Fruit fly (Drosophila melanogaster) whole organism, embryonic: ENCODE results near the gene Vm26Ac.
A peak's percentile ranks its signal among the peaks of the same experiment; 100 is the strongest.

Experiments
- Abd-B ChIP-seq: fragments of 200-800 bp; sonication (Bioruptor generic); optimal IDR thresholded peaks from 2 replicates; lab custom pipeline; 2018; ENCODE audit warnings: missing biosample characterization, mild to moderate bottlenecking, missing genetic modification characterization, moderate library complexity
- Ada2b ChIP-seq: fragments of 200-800 bp; sonication (Bioruptor generic); IDR thresholded peaks from 2 replicates; pipeline ENCODE4 v1.3.6; 2022; ENCODE audit warnings: missing biosample characterization, missing genetic modification characterization
- CG11696 ChIP-seq: fragments of 200-800 bp; sonication (Bioruptor generic); IDR thresholded peaks from 2 replicates; pipeline ENCODE4 v1.3.6; 2022; ENCODE audit warnings: missing biosample characterization, missing genetic modification characterization
- CG12071 ChIP-seq: fragments of 200-800 bp; sonication (Bioruptor generic); optimal IDR thresholded peaks from 3 replicates; lab custom pipeline; 2018; ENCODE audit warnings: missing biosample characterization, mild to moderate bottlenecking, missing genetic modification characterization
- CG12299 ChIP-seq: fragments of 200-800 bp; sonication (Bioruptor generic); optimal IDR thresholded peaks from 2 replicates; lab custom pipeline; 2018; ENCODE audit warnings: missing biosample characterization, mild to moderate bottlenecking, missing genetic modification characterization
- CG15269 ChIP-seq: fragments of 200-800 bp; sonication (Bioruptor generic); optimal IDR thresholded peaks from 2 replicates; lab custom pipeline; 2018; ENCODE audit warnings: missing biosample characterization, mild to moderate bottlenecking, missing genetic modification characterization, moderate library complexity
- CG1602 ChIP-seq: fragments of 200-800 bp; sonication (Bioruptor generic); optimal IDR thresholded peaks from 3 replicates; lab custom pipeline; 2016; ENCODE audit warnings: missing biosample characterization, missing genetic modification characterization
- CG17361 ChIP-seq: fragments of 200-800 bp; sonication (Bioruptor generic); IDR thresholded peaks from 3 replicates; pipeline ENCODE4 v1.3.6; 2022; ENCODE audit warnings: missing biosample characterization, missing genetic modification characterization
- CG18619 ChIP-seq: fragments of 200-800 bp; sonication (Bioruptor generic); optimal IDR thresholded peaks from 3 replicates; lab custom pipeline; 2017; ENCODE audit warnings: missing biosample characterization, mild to moderate bottlenecking, missing genetic modification characterization
- CG2712 ChIP-seq: fragments of 200-800 bp; optimal IDR thresholded peaks from 3 replicates; lab custom pipeline; 2019; ENCODE audit warnings: missing biosample characterization, mild to moderate bottlenecking, missing genetic modification characterization, moderate library complexity
- CG30403 ChIP-seq: fragments of 200-800 bp; sonication (Bioruptor generic); optimal IDR thresholded peaks from 3 replicates; lab custom pipeline; 2016; ENCODE audit warnings: missing biosample characterization, missing genetic modification characterization
- CG32767 ChIP-seq: fragments of 200-800 bp; sonication (Bioruptor generic); IDR thresholded peaks from 2 replicates; pipeline ENCODE4 v1.3.6; 2022; ENCODE audit warnings: missing biosample characterization, missing genetic modification characterization
- CG3847 ChIP-seq: fragments of 200-800 bp; sonication (Bioruptor generic); IDR thresholded peaks from 2 replicates; pipeline ENCODE4 v1.3.6; 2022; ENCODE audit warnings: missing biosample characterization, missing genetic modification characterization
- CG3995 ChIP-seq: fragments of 200-800 bp; sonication (Bioruptor generic); optimal IDR thresholded peaks from 3 replicates; lab custom pipeline; 2016; ENCODE audit warnings: missing biosample characterization, missing genetic modification characterization
- CG4424 ChIP-seq: fragments of 200-800 bp; sonication (Bioruptor generic); optimal IDR thresholded peaks from 3 replicates; lab custom pipeline; 2016; ENCODE audit warnings: missing biosample characterization, missing genetic modification characterization
- CG7357 ChIP-seq: fragments of 200-800 bp; sonication (Bioruptor generic); IDR thresholded peaks from 3 replicates; pipeline ENCODE4 v1.3.6; 2022; ENCODE audit warnings: missing biosample characterization, missing genetic modification characterization
- CG7556 ChIP-seq: fragments of 200-800 bp; sonication (Bioruptor generic); optimal IDR thresholded peaks from 2 replicates; lab custom pipeline; 2017; ENCODE audit warnings: missing biosample characterization, mild to moderate bottlenecking, missing genetic modification characterization
- CG8765 ChIP-seq: fragments of 200-800 bp; sonication (Bioruptor generic); IDR thresholded peaks from 2 replicates; pipeline ENCODE4 v1.3.6; 2022; ENCODE audit warnings: missing biosample characterization, missing genetic modification characterization
- CG8944 ChIP-seq: fragments of 200-800 bp; sonication (Bioruptor generic); optimal IDR thresholded peaks from 3 replicates; lab custom pipeline; 2016; ENCODE audit warnings: missing biosample characterization, missing genetic modification characterization
- CoRest ChIP-seq: fragments of 200-800 bp; sonication (Bioruptor generic); optimal IDR thresholded peaks from 3 replicates; lab custom pipeline; 2018; ENCODE audit warnings: missing biosample characterization, mild to moderate bottlenecking, missing genetic modification characterization, moderate library complexity
- Eip74EF ChIP-seq, 2 experiments: fragments of 200-800 bp in 1 of 2; fragments of >200 bp in 1 of 2; sonication (Bioruptor generic) in 1 of 2; optimal IDR thresholded peaks; 2 replicates each; lab custom pipeline; 2017 to 2019; ENCODE audit warnings: missing biosample characterization in 2 of 2, missing genetic modification characterization in 2 of 2, mild to moderate bottlenecking in 1 of 2, moderate library complexity in 1 of 2
- Fer2 ChIP-seq: fragments of 200-800 bp; sonication (Bioruptor generic); optimal IDR thresholded peaks from 2 replicates; lab custom pipeline; 2018; ENCODE audit warnings: missing biosample characterization, mild to moderate bottlenecking, missing genetic modification characterization, moderate library complexity
- Kr ChIP-seq: fragments of 200-800 bp; sonication (Bioruptor generic); optimal IDR thresholded peaks from 2 replicates; lab custom pipeline; 2017; ENCODE audit warnings: missing biosample characterization, mild to moderate bottlenecking, missing genetic modification characterization
- Med ChIP-seq: fragments of 200-800 bp; sonication (Bioruptor generic); peaks from one replicate; lab custom pipeline; 2016; ENCODE audit warnings: missing biosample characterization, missing genetic modification characterization, mild to moderate bottlenecking, inconsistent platforms, moderate library complexity
- PHDP ChIP-seq: fragments of 200-800 bp; sonication (Bioruptor generic); optimal IDR thresholded peaks from 3 replicates; lab custom pipeline; 2018; ENCODE audit warnings: missing biosample characterization, mild to moderate bottlenecking, missing genetic modification characterization, moderate library complexity
- Rfx ChIP-seq: fragments of 200-800 bp; sonication (Bioruptor generic); IDR thresholded peaks from 2 replicates; pipeline ENCODE4 v1.3.6; 2022; ENCODE audit warnings: missing biosample characterization, missing genetic modification characterization
- Trl ChIP-seq, 3 experiments: fragments of >200 bp in 2 of 3; fragments of 200-800 bp in 1 of 3; sonication (Bioruptor generic) in 1 of 3; optimal IDR thresholded peaks; 2 replicates in 1 of 3; 3 replicates in 2 of 3; lab custom pipeline; 2016 to 2017; ENCODE audit warnings: missing biosample characterization in 1 of 3, missing genetic modification characterization in 1 of 3
- YL-1 ChIP-seq: fragments of 200-800 bp; sonication (Bioruptor generic); optimal IDR thresholded peaks from 3 replicates; lab custom pipeline; 2017; ENCODE audit warnings: missing biosample characterization, mild to moderate bottlenecking, missing genetic modification characterization
- al ChIP-seq: fragments of 200-800 bp; sonication (Bioruptor generic); IDR thresholded peaks from 2 replicates; pipeline ENCODE4 v1.3.6; 2022; ENCODE audit warnings: missing biosample characterization, missing genetic modification characterization
- ara ChIP-seq: fragments of 200-800 bp; sonication (Bioruptor generic); IDR thresholded peaks from 2 replicates; pipeline ENCODE4 v1.3.6; 2022; ENCODE audit warnings: missing biosample characterization, missing genetic modification characterization
- cad ChIP-seq: fragments of >200 bp; optimal IDR thresholded peaks from 2 replicates; lab custom pipeline; 2017; ENCODE audit warnings: missing biosample characterization, missing genetic modification characterization
- cwo ChIP-seq: fragments of 200-800 bp; sonication (Bioruptor generic); optimal IDR thresholded peaks from 3 replicates; lab custom pipeline; 2017; ENCODE audit warnings: missing biosample characterization, missing genetic modification characterization, mild to moderate bottlenecking, moderate library complexity, missing genetic modification reagents
- ewg ChIP-seq: fragments of 200-800 bp; sonication (Bioruptor generic); optimal IDR thresholded peaks from 3 replicates; lab custom pipeline; 2017; ENCODE audit warnings: mild to moderate bottlenecking, missing biosample characterization, missing genetic modification reagents, missing genetic modification characterization
- gfzf ChIP-seq: fragments of 200-800 bp; sonication (Bioruptor generic); optimal IDR thresholded peaks from 2 replicates; lab custom pipeline; 2016; ENCODE audit warnings: missing biosample characterization, mild to moderate bottlenecking, missing genetic modification characterization, moderate library complexity
- inv ChIP-seq: fragments of 200-800 bp; sonication (Bioruptor generic); IDR thresholded peaks from 2 replicates; pipeline ENCODE4 v1.3.6; 2022; ENCODE audit warnings: missing biosample characterization, missing genetic modification characterization; ENCODE audit not compliant: partially characterized antibody
- klu ChIP-seq: fragments of 200-800 bp; sonication (Bioruptor generic); IDR thresholded peaks from 2 replicates; pipeline ENCODE4 v1.3.6; 2022; ENCODE audit warnings: missing biosample characterization, missing genetic modification characterization
- knrl ChIP-seq: fragments of 200-800 bp; sonication (Bioruptor generic); IDR thresholded peaks from 3 replicates; pipeline ENCODE4 v1.3.6; 2022; ENCODE audit warnings: missing biosample characterization, missing genetic modification characterization; ENCODE audit not compliant: partially characterized antibody
- lov ChIP-seq, 2 experiments: fragments of 200-800 bp in 1 of 2; fragments of >200 bp in 1 of 2; sonication (Bioruptor generic) in 1 of 2; IDR thresholded peaks in 1 of 2; optimal IDR thresholded peaks in 1 of 2; 2 replicates in 1 of 2; 3 replicates in 1 of 2; pipeline versions ENCODE4 v1.3.6 to Lab custom; 2017 to 2022; ENCODE audit warnings: missing biosample characterization in 1 of 2, missing genetic modification characterization in 1 of 2
- nmo ChIP-seq: fragments of 200-800 bp; sonication (Bioruptor generic); optimal IDR thresholded peaks from 2 replicates; lab custom pipeline; 2018; ENCODE audit warnings: missing biosample characterization, mild to moderate bottlenecking, missing genetic modification characterization, moderate library complexity
- sim ChIP-seq: fragments of 200-800 bp; sonication (Bioruptor generic); IDR thresholded peaks from 2 replicates; pipeline ENCODE4 v1.3.6; 2022; ENCODE audit warnings: missing biosample characterization, missing genetic modification characterization
- slbo ChIP-seq: fragments of 200-800 bp; sonication (Bioruptor generic); IDR thresholded peaks from 2 replicates; pipeline ENCODE4 v1.3.6; 2022; ENCODE audit warnings: missing biosample characterization, missing genetic modification characterization
- sqz ChIP-seq: fragments of 200-800 bp; sonication (Bioruptor generic); optimal IDR thresholded peaks from 3 replicates; lab custom pipeline; 2018; ENCODE audit warnings: missing biosample characterization, mild to moderate bottlenecking, missing genetic modification characterization
- ssp ChIP-seq: fragments of 200-800 bp; sonication (Bioruptor generic); IDR thresholded peaks from 2 replicates; pipeline ENCODE4 v1.3.6; 2022; ENCODE audit warnings: missing biosample characterization, missing genetic modification characterization
- tx ChIP-seq: fragments of 200-800 bp; sonication (Bioruptor generic); optimal IDR thresholded peaks from 2 replicates; lab custom pipeline; 2016; ENCODE audit warnings: missing biosample characterization, missing genetic modification characterization
- vnd ChIP-seq: fragments of 200-800 bp; sonication (Bioruptor generic); IDR thresholded peaks from 3 replicates; pipeline ENCODE4 v1.3.6; 2022; ENCODE audit warnings: missing biosample characterization, missing genetic modification characterization; ENCODE audit not compliant: partially characterized antibody
- yki ChIP-seq: fragments of >200 bp; optimal IDR thresholded peaks from 3 replicates; lab custom pipeline; 2018
- z ChIP-seq: fragments of 200-800 bp; sonication (Bioruptor generic); IDR thresholded peaks from 3 replicates; pipeline ENCODE4 v1.3.6; 2022; ENCODE audit warnings: missing biosample characterization, missing genetic modification characterization
- zen ChIP-seq: fragments of 200-800 bp; sonication (Bioruptor generic); optimal IDR thresholded peaks from 3 replicates; lab custom pipeline; 2018; ENCODE audit warnings: missing biosample characterization, mild to moderate bottlenecking, missing genetic modification characterization, moderate library complexity

The Vm26Ac gene

DNA sequence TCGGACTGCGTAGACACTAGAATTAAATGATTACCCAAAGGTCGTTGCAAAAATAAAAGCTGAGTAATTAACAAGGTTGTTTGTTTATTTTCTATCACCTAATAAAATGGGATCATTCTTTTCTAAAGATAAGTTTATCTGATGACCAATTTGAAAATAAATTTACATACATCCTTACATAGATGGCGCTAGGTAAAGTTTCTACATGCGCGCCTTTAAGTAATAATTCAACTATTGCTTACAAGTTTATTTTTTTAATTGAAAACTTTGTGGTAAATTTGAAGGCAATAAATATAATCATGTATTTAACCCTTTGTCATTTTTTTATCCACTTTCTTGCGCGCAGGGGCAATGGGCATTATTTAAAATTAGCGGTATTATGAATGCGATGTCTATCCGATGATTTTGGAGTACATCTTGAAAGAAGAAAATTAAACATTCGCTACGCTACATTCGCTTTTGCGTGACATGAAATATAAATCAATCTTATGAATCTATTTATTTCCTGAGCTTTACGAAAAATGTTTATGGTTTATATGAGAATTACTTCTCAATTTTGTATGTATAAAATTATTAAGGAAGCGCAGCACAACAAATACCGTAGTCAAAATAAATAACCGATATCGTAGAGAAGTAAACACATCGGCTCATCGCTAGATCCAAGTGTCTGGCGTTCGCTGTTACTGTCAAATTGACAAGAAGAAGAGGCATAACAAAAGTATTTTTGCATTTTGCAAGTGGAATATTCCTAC, 9.5 kb downstream of the Vm26Ac start, which contains the start of gene CG9044 (continued):
- TF ChIP-seq lov (optimal IDR thresholded peaks at IDR 0.05; lab: Kevin White, UChicago) (no peak), lov (GFP tag; IDR thresholded peaks at IDR 0.05; lab: Robert Waterston, UW) (no peak), CG17361 (GFP tag; lab: Robert Waterston, UW) (no peak; the same call in 1 of the 3 replicates), CG30403 (GFP tag; lab: Kevin White, UChicago) (peak; percentile 74), CG3995 (GFP tag; lab: Kevin White, UChicago) (peak; percentile 79), knrl (peak; percentile 96), CG7357 (GFP tag; lab: Robert Waterston, UW) (0 out of 3 replicates have a peak, but pooled peaks have one; percentile 6), CG12299 (tag; lab: Kevin White, UChicago) (peak; percentile 19), CG32767 (GFP tag; lab: Robert Waterston, UW) (no peak), tx (GFP tag; lab: Kevin White, UChicago) (peak; percentile 39), z (GFP tag; lab: Robert Waterston, UW) (no peak), ssp (peak; percentile 42), CG8944 (peak; percentile 61), CG8765 (0 out of 2 replicates have a peak, but pooled peaks have one; percentile 22), Eip74EF (GFP tag; optimal IDR thresholded peaks at IDR 0.05; lab: Kevin White, UChicago) (no peak), nmo (GFP tag; lab: Kevin White, UChicago) (peak; percentile 82), al (GFP tag; lab: Robert Waterston, UW) (peak; percentile 50), CG12071 (GFP tag; lab: Kevin White, UChicago) (no peak), cwo (GFP tag; lab: Kevin White, UChicago) (no peak), cad (GFP tag; lab: Kevin White, UChicago) (no peak), Ada2b (peak; percentile 45; the same call in 1 of the 2 replicates), PHDP (no peak), Fer2 (tag; lab: Kevin White, UChicago) (no peak), CG11696 (GFP tag; lab: Robert Waterston, UW) (no peak), CG1602 (GFP tag; lab: Kevin White, UChicago) (peak; percentile 48), CG2712 (tag; lab: Kevin White, UChicago) (peak; percentile 67), sqz (GFP tag; lab: Kevin White, UChicago) (no peak), ewg (GFP tag; lab: Kevin White, UChicago) (peak; percentile 63), CG3847 (peak; percentile 64; the same call in 1 of the 2 replicates), CoRest (tag; lab: Kevin White, UChicago) (no peak), inv (peak; percentile 91), CG4424 (peak; percentile 59), Rfx (GFP tag; lab: Robert Waterston, UW) (peak; percentile 73; the same call in 1 of the 2 replicates), klu (GFP tag; lab: Robert Waterston, UW) (peak; percentile 42; the same call in 1 of the 2 replicates), CG7556 (no peak), gfzf (GFP tag; lab: Kevin White, UChicago) (peak; percentile 19), CG18619 (peak; percentile 54), ara (GFP tag; lab: Robert Waterston, UW) (no peak), slbo (GFP tag; lab: Robert Waterston, UW) (peak; percentile 77), Trl (optimal IDR thresholded peaks at IDR 0.05; lab: Kevin White, UChicago) (no peak), Trl (GFP tag; optimal IDR thresholded peaks at IDR 0.05; lab: Kevin White, UChicago) (peak; percentile 67), Kr (no peak), sim (GFP tag; lab: Robert Waterston, UW) (no peak), Med (GFP tag; lab: Kevin White, UChicago) (peak; percentile 93), yki (lab: Kevin White, UChicago) (no peak), YL-1 (GFP tag; lab: Kevin White, UChicago) (peak; percentile 49), Abd-B (GFP tag; lab: Kevin White, UChicago) (no peak), vnd (GFP tag; lab: Robert Waterston, UW) (peak; percentile 93), zen (tag; lab: Kevin White, UChicago) (peak; percentile 36), CG15269 (tag; lab: Kevin White, UChicago) (no peak)
